Worm (Caenorhabditis elegans) whole organism, L2 larva: ENCODE results near the gene tyr-1.

Experiments
- zag-1 ChIP-seq: fragments of 150-350 bp; optimal IDR thresholded peaks from 2 replicates; lab custom pipeline; 2014; ENCODE audit warnings: missing biosample characterization, missing genetic modification characterization
- ztf-11 ChIP-seq: sonication (generic microtip); optimal IDR thresholded peaks from 2 replicates; lab custom pipeline; 2017; ENCODE audit warnings: missing biosample characterization, missing genetic modification characterization

ce11 chrIII:7891573-7892306 is 18.2 kb downstream of the tyr-1 start, which contains the start of the genes ZK688.5 and fahd-1:
- no peak for TF ChIP-seq ztf-11 (tag; lab: Kevin White, UChicago)
- TF ChIP-seq zag-1 (tag; lab: Kevin White, UChicago), result peak; percentile 16
